Worm (Caenorhabditis elegans) whole organism, mixed stage, embryonic: ENCODE measurements around the gene acr-7.

Experiments
- M03D4.4 ChIP-seq: sonication (generic microtip); optimal IDR thresholded peaks from 2 replicates; lab custom pipeline; 2017; ENCODE audit warnings: mild to moderate bottlenecking, missing genetic modification characterization, missing compliant biosample characterization
- bed-3 ChIP-seq: fragments of 200-800 bp; sonication (Bioruptor generic); optimal IDR thresholded peaks from 3 replicates; lab custom pipeline; 2018; ENCODE audit warnings: mild to moderate bottlenecking, missing genetic modification characterization, moderate library complexity, missing compliant biosample characterization
- blmp-1 ChIP-seq: fragments of 150-350 bp; optimal IDR thresholded peaks from 2 replicates; lab custom pipeline; 2014; ENCODE audit warnings: missing biosample characterization, missing genetic modification characterization
- ceh-39 ChIP-seq: fragments of 150-350 bp; optimal IDR thresholded peaks from 2 replicates; lab custom pipeline; 2014; ENCODE audit warnings: missing biosample characterization, missing genetic modification characterization
- ceh-43 ChIP-seq: fragments of 200-800 bp; sonication (Bioruptor generic); optimal IDR thresholded peaks from 2 replicates; lab custom pipeline; 2018; ENCODE audit warnings: mild to moderate bottlenecking, missing genetic modification characterization, moderate library complexity, missing compliant biosample characterization
- ceh-83 ChIP-seq: fragments of 200-800 bp; sonication (Bioruptor generic); optimal IDR thresholded peaks from 2 replicates; lab custom pipeline; 2018; ENCODE audit warnings: mild to moderate bottlenecking, missing genetic modification characterization, missing compliant biosample characterization
- ces-1 ChIP-seq: fragments of 150-350 bp; optimal IDR thresholded peaks from 2 replicates; lab custom pipeline; 2014; ENCODE audit warnings: missing biosample characterization, missing genetic modification reagents, missing genetic modification characterization
- drap-1 ChIP-seq: fragments of 200-800 bp; sonication (Bioruptor generic); optimal IDR thresholded peaks from 3 replicates; lab custom pipeline; 2018; ENCODE audit warnings: mild to moderate bottlenecking, missing genetic modification characterization, missing compliant biosample characterization
- elt-1 ChIP-seq: sonication (generic microtip); optimal IDR thresholded peaks from 2 replicates; lab custom pipeline; 2017; ENCODE audit warnings: missing genetic modification characterization, mild to moderate bottlenecking, missing compliant biosample characterization, antibody characterized with exemption, moderate library complexity, borderline replicate concordance; ENCODE audit not compliant: insufficient read depth
- elt-3 ChIP-seq: fragments of 150-350 bp; optimal IDR thresholded peaks from 2 replicates; lab custom pipeline; 2014; ENCODE audit warnings: missing biosample characterization, missing genetic modification characterization
- flh-1 ChIP-seq: fragments of 200-800 bp; sonication (Bioruptor generic); optimal IDR thresholded peaks from 2 replicates; lab custom pipeline; 2018; ENCODE audit warnings: mild to moderate bottlenecking, missing genetic modification characterization, moderate library complexity, missing compliant biosample characterization
- ham-2 ChIP-seq: fragments of 200-800 bp; sonication (Bioruptor generic); optimal IDR thresholded peaks from 2 replicates; lab custom pipeline; 2018; ENCODE audit warnings: mild to moderate bottlenecking, missing genetic modification characterization, missing compliant biosample characterization
- hlh-1 ChIP-seq: fragments of 150-350 bp; optimal IDR thresholded peaks from 2 replicates; lab custom pipeline; 2014; ENCODE audit warnings: missing biosample characterization, missing genetic modification reagents, missing genetic modification characterization
- lin-13 ChIP-seq: fragments of 150-350 bp; optimal IDR thresholded peaks from 2 replicates; lab custom pipeline; 2014; ENCODE audit warnings: missing biosample characterization, missing genetic modification characterization
- lin-32 ChIP-seq: fragments of 200-800 bp; sonication (Bioruptor generic); optimal IDR thresholded peaks from 2 replicates; lab custom pipeline; 2018; ENCODE audit warnings: mild to moderate bottlenecking, missing genetic modification characterization, missing compliant biosample characterization
- lsy-2 ChIP-seq: fragments of 150-350 bp; optimal IDR thresholded peaks from 2 replicates; lab custom pipeline; 2014; ENCODE audit warnings: missing biosample characterization, missing genetic modification characterization
- mep-1 ChIP-seq: fragments of 150-350 bp; optimal IDR thresholded peaks from 2 replicates; lab custom pipeline; 2017; ENCODE audit warnings: missing biosample characterization, missing genetic modification reagents, missing genetic modification characterization, inconsistent platforms
- mls-2 ChIP-seq: sonication (generic microtip); optimal IDR thresholded peaks from 2 replicates; lab custom pipeline; 2016; ENCODE audit warnings: mild to moderate bottlenecking, missing genetic modification characterization, moderate library complexity, missing compliant biosample characterization
- nhr-12 ChIP-seq: fragments of 150-350 bp; optimal IDR thresholded peaks from 2 replicates; lab custom pipeline; 2014; ENCODE audit warnings: missing biosample characterization, missing genetic modification characterization
- nhr-2 ChIP-seq: fragments of 150-350 bp; optimal IDR thresholded peaks from 2 replicates; lab custom pipeline; 2014; ENCODE audit warnings: missing biosample characterization, missing genetic modification characterization
- nhr-237 ChIP-seq: fragments of 150-350 bp; optimal IDR thresholded peaks from 2 replicates; lab custom pipeline; 2014; ENCODE audit warnings: missing biosample characterization, missing genetic modification characterization
- nhr-28 ChIP-seq: fragments of 150-350 bp; optimal IDR thresholded peaks from 2 replicates; lab custom pipeline; 2014; ENCODE audit warnings: missing biosample characterization, missing genetic modification characterization
- nhr-76 ChIP-seq: sonication (generic microtip); optimal IDR thresholded peaks from 2 replicates; lab custom pipeline; 2017; ENCODE audit warnings: missing biosample characterization, missing genetic modification characterization
- pha-4 ChIP-seq: fragments of 150-350 bp; optimal IDR thresholded peaks from 2 replicates; lab custom pipeline; 2018; ENCODE audit warnings: missing biosample characterization, missing genetic modification reagents, missing genetic modification characterization
- sem-2 ChIP-seq: fragments of 200-800 bp; sonication (Bioruptor generic); optimal IDR thresholded peaks from 2 replicates; lab custom pipeline; 2018; ENCODE audit warnings: mild to moderate bottlenecking, missing genetic modification characterization, missing compliant biosample characterization
- sptf-1 ChIP-seq: sonication (generic microtip); optimal IDR thresholded peaks from 2 replicates; lab custom pipeline; 2017; ENCODE audit warnings: mild to moderate bottlenecking, missing genetic modification characterization, moderate library complexity, missing compliant biosample characterization
- tbx-8 ChIP-seq: fragments of 200-800 bp; sonication (Bioruptor generic); optimal IDR thresholded peaks from 2 replicates; lab custom pipeline; 2018; ENCODE audit warnings: mild to moderate bottlenecking, missing genetic modification characterization, moderate library complexity, missing compliant biosample characterization
- unc-120 ChIP-seq: sonication (generic microtip); optimal IDR thresholded peaks from 2 replicates; lab custom pipeline; 2017; ENCODE audit warnings: missing genetic modification characterization, missing compliant biosample characterization; ENCODE audit not compliant: poor library complexity, severe bottlenecking
- unc-39 ChIP-seq: fragments of 150-350 bp; optimal IDR thresholded peaks from 2 replicates; lab custom pipeline; 2014; ENCODE audit warnings: missing biosample characterization, missing genetic modification characterization
- unc-62 ChIP-seq: fragments of 150-350 bp; optimal IDR thresholded peaks from 2 replicates; lab custom pipeline; 2014; ENCODE audit warnings: missing biosample characterization, missing genetic modification reagents, missing genetic modification characterization
- zip-8 ChIP-seq: fragments of 150-350 bp; optimal IDR thresholded peaks from 2 replicates; lab custom pipeline; 2014; ENCODE audit warnings: missing biosample characterization, missing genetic modification characterization
- ztf-11 ChIP-seq: fragments of 150-350 bp; optimal IDR thresholded peaks from 2 replicates; lab custom pipeline; 2014; ENCODE audit warnings: missing biosample characterization, missing genetic modification characterization

Gene acr-7

ce11 chrII:7877744-7878468, 28.3 kb upstream of the acr-7 start, which contains the start of gene T01H3.2:
TSS of gene T01H3.2 (minus strand) at chrII:7877994.
- TF ChIP-seq ham-2 (GFP tag; lab: Kevin White, UChicago) (no peak), lin-13 (tag; lab: Kevin White, UChicago) (no peak), mls-2 (tag; lab: Kevin White, UChicago) (no peak), flh-1 (GFP tag; lab: Kevin White, UChicago) (no peak), ces-1 (no peak), unc-39 (tag; lab: Kevin White, UChicago) (no peak), elt-1 (tag; lab: Kevin White, UChicago) (no peak), nhr-76 (tag; lab: Kevin White, UChicago) (no peak), pha-4 (tag; lab: Kevin White, UChicago) (no peak), tbx-8 (no peak), blmp-1 (no peak)

DNA sequence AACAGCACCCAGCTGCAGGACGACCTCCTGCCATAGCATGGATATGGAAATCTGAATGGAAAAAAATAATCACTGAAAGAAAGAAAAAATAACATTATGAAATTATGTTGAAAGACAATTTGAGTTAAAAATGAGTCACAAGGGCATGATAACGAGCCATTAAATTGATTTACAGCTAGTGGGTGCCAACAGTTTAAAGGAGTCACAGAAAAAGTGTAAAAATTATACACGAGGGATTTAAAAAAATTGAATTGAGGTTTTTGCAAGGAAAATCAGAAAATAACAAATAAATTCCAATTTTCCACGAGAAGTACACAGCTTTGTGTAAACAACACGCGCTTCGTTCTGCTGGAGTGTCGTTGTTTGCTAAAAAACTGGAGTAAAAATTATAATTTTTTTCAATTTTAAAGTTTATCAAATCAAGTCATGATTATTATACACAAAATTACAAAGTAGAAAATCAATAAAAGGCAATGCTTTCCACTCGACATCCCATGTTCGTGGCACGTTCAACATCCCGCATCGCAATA, 24.3 kb upstream of the acr-7 start, which contains the start of gene T01H3.3:
T01H3.3 (minus strand) TSS at position 51 of the 530 bp plus-strand sequence.
- TF ChIP-seq flh-1 (GFP tag; lab: Kevin White, UChicago), result no peak
- peak; percentile 42 for TF ChIP-seq lsy-2 (tag; lab: Kevin White, UChicago)
- TF ChIP-seq, all 35 proteins: peak for 1

ce11 chrII:7870632-7871031, 21.0 kb upstream of the acr-7 start:
- peak; percentile 54 for TF ChIP-seq hlh-1 (tag; lab: Kevin White, UChicago)
- TF ChIP-seq lsy-2 (tag; lab: Kevin White, UChicago), result peak; percentile 93
- TF ChIP-seq mep-1 (tag; lab: Kevin White, UChicago), result peak; percentile 10
- no peak for TF ChIP-seq lin-32 (GFP tag; lab: Kevin White, UChicago)
- TF ChIP-seq, all 35 proteins: peak for 3

DNA sequence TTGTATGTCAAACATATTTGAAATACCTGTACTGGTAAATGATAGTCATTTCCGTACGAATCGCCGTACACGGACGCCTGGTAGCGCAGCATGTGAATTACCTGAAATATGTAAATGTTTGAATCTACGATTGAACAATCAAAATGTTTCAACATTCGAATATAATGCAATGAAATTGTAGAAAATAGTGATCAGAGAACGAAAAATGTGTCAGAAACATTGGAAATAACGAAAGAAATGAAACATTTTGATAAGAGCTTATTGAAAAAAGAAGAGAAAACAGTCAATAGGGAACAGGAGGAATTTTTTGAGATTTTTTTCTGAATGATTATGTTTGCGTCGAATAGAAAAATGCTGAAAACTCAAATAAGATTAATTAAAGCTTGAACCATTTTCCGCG, 20.5 kb upstream of the acr-7 start, which contains the start of gene ztf-17:
ztf-17 (minus strand) TSS at position 101 of the 400 bp plus-strand sequence.
- TF ChIP-seq hlh-1 (tag; lab: Kevin White, UChicago) (no peak), tbx-8 (no peak), sem-2 (GFP tag; lab: Kevin White, UChicago) (no peak), nhr-2 (no peak), mls-2 (tag; lab: Kevin White, UChicago) (no peak), unc-39 (tag; lab: Kevin White, UChicago) (no peak), zip-8 (tag; lab: Kevin White, UChicago) (no peak), nhr-237 (tag; lab: Kevin White, UChicago) (no peak), ham-2 (GFP tag; lab: Kevin White, UChicago) (no peak), lin-13 (tag; lab: Kevin White, UChicago) (no peak), nhr-76 (tag; lab: Kevin White, UChicago) (no peak), unc-120 (tag; lab: Kevin White, UChicago) (no peak), ceh-83 (GFP tag; lab: Kevin White, UChicago) (no peak), lin-32 (GFP tag; lab: Kevin White, UChicago) (no peak), bed-3 (GFP tag; lab: Kevin White, UChicago) (no peak), sptf-1 (tag; lab: Kevin White, UChicago) (no peak), unc-62 (GFP tag; lab: Kevin White, UChicago) (no peak), ces-1 (no peak), nhr-28 (tag; lab: Kevin White, UChicago) (no peak), ceh-43 (GFP tag; lab: Kevin White, UChicago) (no peak)
- TF ChIP-seq, all 35 proteins: peak for 0

DNA sequence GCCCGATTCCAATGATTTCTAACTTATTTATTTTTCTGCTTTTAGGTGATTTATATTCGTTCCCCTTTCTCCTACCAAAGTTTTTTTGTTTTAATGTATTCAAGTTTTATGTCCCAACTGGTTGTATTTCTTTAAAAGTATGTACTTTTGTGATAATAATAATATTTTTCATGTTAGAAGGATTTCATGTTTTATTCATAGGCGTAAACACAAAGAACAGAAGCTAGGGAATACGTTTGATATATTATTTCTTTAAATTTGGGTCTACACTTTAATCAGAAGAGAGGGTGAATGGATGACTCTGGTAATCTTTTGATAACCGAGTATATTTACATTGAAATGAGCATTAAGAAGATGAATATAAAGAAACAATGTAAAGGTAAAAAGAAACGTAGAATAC, 16.5 kb upstream of the acr-7 start:
- no peak for TF ChIP-seq M03D4.4 (tag; lab: Kevin White, UChicago)
- no peak for TF ChIP-seq nhr-28 (tag; lab: Kevin White, UChicago)
- TF ChIP-seq ceh-43 (GFP tag; lab: Kevin White, UChicago), result no peak
- no peak for TF ChIP-seq drap-1 (GFP tag; lab: Kevin White, UChicago)
- TF ChIP-seq nhr-76 (tag; lab: Kevin White, UChicago), result no peak
- TF ChIP-seq nhr-12 (tag; lab: Kevin White, UChicago), result no peak
- TF ChIP-seq unc-39 (tag; lab: Kevin White, UChicago), result no peak
- TF ChIP-seq blmp-1, result no peak
- TF ChIP-seq nhr-237 (tag; lab: Kevin White, UChicago), result no peak
- TF ChIP-seq mep-1 (tag; lab: Kevin White, UChicago), result no peak
- TF ChIP-seq ceh-83 (GFP tag; lab: Kevin White, UChicago), result no peak
- TF ChIP-seq ztf-11, result no peak
- TF ChIP-seq ceh-39 (tag; lab: Kevin White, UChicago), result no peak
- no peak for TF ChIP-seq bed-3 (GFP tag; lab: Kevin White, UChicago)
- no peak for TF ChIP-seq lsy-2 (tag; lab: Kevin White, UChicago)
- TF ChIP-seq elt-3 (tag; lab: Kevin White, UChicago), result no peak
- no peak for TF ChIP-seq flh-1 (GFP tag; lab: Kevin White, UChicago)
- TF ChIP-seq mls-2 (tag; lab: Kevin White, UChicago), result no peak
- no peak for TF ChIP-seq unc-62 (GFP tag; lab: Kevin White, UChicago)
- no peak for TF ChIP-seq nhr-2
